Worm (Caenorhabditis elegans): ENCODE results near the gene H17B01.2.

H17B01.2 gene

DNA sequence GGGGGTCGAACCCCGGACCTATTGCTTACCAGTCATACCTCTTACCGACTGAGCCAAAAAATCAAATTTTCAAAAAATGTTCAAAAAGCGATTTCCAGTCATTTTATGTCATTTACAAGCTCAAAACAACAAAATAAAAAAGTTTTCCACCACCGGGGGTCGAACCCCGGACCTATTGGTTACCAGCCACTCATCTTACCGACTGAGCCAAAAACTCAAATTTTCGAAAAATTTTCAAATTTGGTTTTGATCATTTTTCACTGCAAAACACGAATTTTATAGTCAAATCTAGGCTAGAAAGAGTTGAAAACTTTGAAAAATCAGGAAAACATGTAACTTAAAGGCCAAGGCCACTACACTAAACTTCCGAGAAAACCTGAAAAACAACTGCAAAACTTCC lies 5.7 kb downstream of the H17B01.2 start:
- TF ChIP-seq ama-1 (optimal IDR thresholded peaks at IDR 0.05) (no peak), flt-1 (GFP tag; IDR thresholded peaks at IDR 0.05) (no peak), F13C5.2 (tag; optimal IDR thresholded peaks at IDR 0.05) (no peak), tra-4 (tag; optimal IDR thresholded peaks at IDR 0.05) (no peak), scrt-1 (GFP tag; IDR thresholded peaks at IDR 0.05) (no peak), hmbx-1 (tag; optimal IDR thresholded peaks at IDR 0.05) (no peak), hmg-4 (GFP tag; optimal IDR thresholded peaks at IDR 0.05) (no peak), ceh-36 (tag; optimal IDR thresholded peaks at IDR 0.05) (no peak), B0310.2 (tag; optimal IDR thresholded peaks at IDR 0.05) (no peak), ets-7 (tag; optimal IDR thresholded peaks at IDR 0.05) (no peak), aly-1 (tag; optimal IDR thresholded peaks at IDR 0.05) (no peak), tbx-11 (GFP tag; IDR thresholded peaks at IDR 0.05) (no peak), tbx-37 (GFP tag; conservative IDR thresholded peaks at IDR 0.05) (no peak), ceh-13 (GFP tag; optimal IDR thresholded peaks at IDR 0.05) (no peak), sea-1 (GFP tag; conservative IDR thresholded peaks at IDR 0.05) (no peak), hnd-1 (tag; optimal IDR thresholded peaks at IDR 0.05) (no peak), pes-1 (GFP tag; IDR thresholded peaks at IDR 0.05) (no peak)

DNA sequence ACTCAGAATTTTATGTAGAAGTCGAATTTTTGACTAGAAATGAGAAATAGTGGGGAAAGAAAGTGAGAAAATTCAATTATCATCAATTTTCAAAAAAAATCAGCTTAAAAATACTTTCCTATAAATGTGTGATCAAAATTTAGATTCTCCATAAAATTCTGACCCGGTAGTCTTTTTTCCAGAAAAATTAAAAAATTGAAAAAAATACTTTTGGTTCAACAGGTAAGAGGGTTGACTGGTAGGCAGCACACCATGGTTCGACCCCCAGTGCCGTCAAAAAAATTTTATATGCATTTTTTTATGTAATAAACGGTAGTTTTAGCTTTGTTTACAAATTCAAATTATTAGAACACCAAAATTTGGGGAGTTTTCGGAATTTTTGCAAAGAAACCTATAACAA lies 6.9 kb downstream of the H17B01.2 start:
- TF ChIP-seq sea-1 (GFP tag; conservative IDR thresholded peaks at IDR 0.05) = no peak

DNA sequence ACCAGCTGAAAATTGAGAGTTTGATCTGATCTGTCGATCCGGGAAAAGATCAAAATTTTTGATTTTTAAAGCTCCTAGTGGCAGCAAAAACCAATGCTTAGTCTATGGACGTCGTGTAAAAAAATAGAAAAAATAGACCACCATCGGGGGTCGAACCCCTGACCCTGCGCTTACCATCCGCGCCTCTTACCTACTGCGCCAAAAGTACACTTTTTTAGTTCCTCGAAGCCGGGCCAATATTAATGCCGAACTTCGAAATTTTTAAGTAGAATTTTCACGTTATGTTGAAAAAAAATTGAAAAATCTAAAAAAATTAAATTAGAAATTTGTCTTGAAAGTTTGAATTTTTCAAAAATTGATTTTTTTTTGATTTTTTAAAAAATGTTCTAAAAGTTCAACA lies 7.6 kb downstream of the H17B01.2 start:
- TF ChIP-seq B0310.2 (tag; optimal IDR thresholded peaks at IDR 0.05) (no peak), hmg-4 (GFP tag; optimal IDR thresholded peaks at IDR 0.05) (no peak), aly-1 (tag; optimal IDR thresholded peaks at IDR 0.05) (no peak), scrt-1 (GFP tag; IDR thresholded peaks at IDR 0.05) (no peak), tbx-37 (GFP tag; conservative IDR thresholded peaks at IDR 0.05) (no peak), hmbx-1 (tag; optimal IDR thresholded peaks at IDR 0.05) (no peak), F13C5.2 (tag; optimal IDR thresholded peaks at IDR 0.05) (no peak), pes-1 (GFP tag; IDR thresholded peaks at IDR 0.05) (no peak), flt-1 (GFP tag; IDR thresholded peaks at IDR 0.05) (no peak), tra-4 (tag; optimal IDR thresholded peaks at IDR 0.05) (no peak), hnd-1 (tag; optimal IDR thresholded peaks at IDR 0.05) (no peak), sea-1 (GFP tag; conservative IDR thresholded peaks at IDR 0.05) (no peak), ets-7 (tag; optimal IDR thresholded peaks at IDR 0.05) (no peak), ceh-13 (GFP tag; optimal IDR thresholded peaks at IDR 0.05) (no peak), ceh-36 (tag; optimal IDR thresholded peaks at IDR 0.05) (no peak), ama-1 (optimal IDR thresholded peaks at IDR 0.05) (no peak), tbx-11 (GFP tag; IDR thresholded peaks at IDR 0.05) (no peak)

DNA sequence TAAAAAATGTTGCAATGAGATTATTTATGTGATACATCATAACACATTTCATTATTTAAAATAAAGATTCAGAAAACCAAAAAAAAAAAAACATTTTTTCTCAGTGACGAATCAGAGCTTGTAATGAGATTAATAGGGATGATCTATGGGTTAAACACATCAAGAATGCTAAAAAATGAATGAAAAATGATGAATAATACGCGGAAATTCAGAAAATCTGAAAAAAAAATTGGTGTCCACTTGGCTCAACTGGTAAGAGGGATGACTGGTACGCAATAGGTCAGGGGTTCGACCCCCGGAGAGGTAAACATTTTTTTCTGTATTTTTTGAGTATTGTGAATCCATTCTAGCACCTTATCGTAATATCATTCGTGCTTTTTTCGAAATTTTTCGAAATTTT lies 8.2 kb downstream of the H17B01.2 start:
- TF ChIP-seq ceh-36 (tag; optimal IDR thresholded peaks at IDR 0.05) (no peak), sea-1 (GFP tag; conservative IDR thresholded peaks at IDR 0.05) (no peak), ceh-13 (GFP tag; optimal IDR thresholded peaks at IDR 0.05) (no peak), F13C5.2 (tag; optimal IDR thresholded peaks at IDR 0.05) (no peak), scrt-1 (GFP tag; IDR thresholded peaks at IDR 0.05) (no peak), hnd-1 (tag; optimal IDR thresholded peaks at IDR 0.05) (no peak)

DNA sequence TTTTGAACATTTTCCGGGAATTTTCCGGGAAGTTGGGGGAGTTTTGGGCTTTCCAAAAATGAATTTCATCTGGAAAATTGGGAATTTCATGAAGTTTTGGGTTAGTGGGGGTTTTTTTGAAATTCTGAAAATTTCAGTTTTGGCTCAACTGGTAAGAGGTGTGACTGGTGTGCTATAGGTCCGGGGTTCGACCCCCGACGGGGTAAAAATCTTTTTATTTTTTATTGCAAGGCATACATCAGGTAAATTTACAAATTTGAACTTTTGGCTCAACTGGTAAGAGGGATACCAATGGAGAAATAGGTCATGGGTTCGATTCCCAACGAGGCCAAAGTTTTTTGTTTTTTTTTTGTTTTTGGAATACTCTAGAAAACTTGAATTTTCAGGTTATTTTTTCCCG lies 11.3 kb downstream of the H17B01.2 start:
- no peak for TF ChIP-seq ets-7 (tag; optimal IDR thresholded peaks at IDR 0.05)
- no peak for TF ChIP-seq tbx-37 (GFP tag; conservative IDR thresholded peaks at IDR 0.05)
- no peak for TF ChIP-seq F13C5.2 (tag; optimal IDR thresholded peaks at IDR 0.05)
- TF ChIP-seq hnd-1 (tag; optimal IDR thresholded peaks at IDR 0.05) = no peak
- TF ChIP-seq ceh-13 (GFP tag; optimal IDR thresholded peaks at IDR 0.05) = no peak
- no peak for TF ChIP-seq pes-1 (GFP tag; IDR thresholded peaks at IDR 0.05)
- TF ChIP-seq tra-4 (tag; optimal IDR thresholded peaks at IDR 0.05) = no peak

- TF ChIP-seq ets-7 (tag; optimal IDR thresholded peaks at IDR 0.05) (no peak), aly-1 (tag; optimal IDR thresholded peaks at IDR 0.05) (no peak), tbx-11 (GFP tag; IDR thresholded peaks at IDR 0.05) (no peak), tbx-37 (GFP tag; conservative IDR thresholded peaks at IDR 0.05) (no peak), tra-4 (tag; optimal IDR thresholded peaks at IDR 0.05) (no peak)
Observed at ce11 chrII:1482419-1482818, 12.1 kb downstream of the H17B01.2 start.

DNA sequence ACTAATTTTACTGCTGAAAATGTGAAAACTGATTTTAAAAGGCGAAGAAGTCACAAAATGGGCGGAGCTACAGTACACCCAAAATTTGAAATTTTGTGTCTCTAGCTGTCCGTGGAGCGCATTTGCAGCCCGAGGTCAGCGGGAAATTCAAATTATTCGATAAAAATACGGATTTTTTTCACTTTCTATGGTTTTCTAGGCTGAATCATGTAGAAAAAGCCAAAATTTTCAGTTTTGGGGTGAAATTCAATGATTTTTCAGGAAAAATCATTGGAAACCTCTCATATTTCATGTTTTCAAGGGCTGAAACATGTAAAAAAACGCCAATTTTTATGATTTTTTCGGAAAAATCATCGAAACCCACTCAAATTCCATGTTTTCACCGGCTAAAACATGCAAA lies 20.4 kb downstream of the H17B01.2 start:
- TF ChIP-seq hmg-4 (GFP tag; optimal IDR thresholded peaks at IDR 0.05) (no peak), aly-1 (tag; optimal IDR thresholded peaks at IDR 0.05) (no peak), B0310.2 (tag; optimal IDR thresholded peaks at IDR 0.05) (no peak), sea-1 (GFP tag; conservative IDR thresholded peaks at IDR 0.05) (no peak), flt-1 (GFP tag; IDR thresholded peaks at IDR 0.05) (no peak), hnd-1 (tag; optimal IDR thresholded peaks at IDR 0.05) (no peak), ceh-36 (tag; optimal IDR thresholded peaks at IDR 0.05) (no peak), ceh-13 (GFP tag; optimal IDR thresholded peaks at IDR 0.05) (no peak), ama-1 (optimal IDR thresholded peaks at IDR 0.05) (no peak), hmbx-1 (tag; optimal IDR thresholded peaks at IDR 0.05) (no peak), pes-1 (GFP tag; IDR thresholded peaks at IDR 0.05) (no peak), F13C5.2 (tag; optimal IDR thresholded peaks at IDR 0.05) (no peak), scrt-1 (GFP tag; IDR thresholded peaks at IDR 0.05) (no peak), tbx-11 (GFP tag; IDR thresholded peaks at IDR 0.05) (no peak)

ce11 chrII:1500286-1500840 lies 30.0 kb downstream of the H17B01.2 start, which contains the start of gene emc-1:
Gene emc-1, minus strand, starts transcription at chrII:1500330.
- TF ChIP-seq flt-1 (GFP tag; IDR thresholded peaks at IDR 0.05) = no peak
- no peak for TF ChIP-seq ceh-13 (GFP tag; optimal IDR thresholded peaks at IDR 0.05)
- no peak for TF ChIP-seq ceh-36 (tag; optimal IDR thresholded peaks at IDR 0.05)
- no peak for TF ChIP-seq hmg-4 (GFP tag; optimal IDR thresholded peaks at IDR 0.05)
- TF ChIP-seq hnd-1 (tag; optimal IDR thresholded peaks at IDR 0.05) = no peak
- TF ChIP-seq ama-1 (optimal IDR thresholded peaks at IDR 0.05) = no peak
- TF ChIP-seq pes-1 (GFP tag; IDR thresholded peaks at IDR 0.05) = no peak
- TF ChIP-seq aly-1 (tag; optimal IDR thresholded peaks at IDR 0.05) = no peak
- TF ChIP-seq B0310.2 (tag; optimal IDR thresholded peaks at IDR 0.05) = no peak
- no peak for TF ChIP-seq tbx-11 (GFP tag; IDR thresholded peaks at IDR 0.05)
- no peak for TF ChIP-seq tbx-37 (GFP tag; conservative IDR thresholded peaks at IDR 0.05)
- no peak for TF ChIP-seq F13C5.2 (tag; optimal IDR thresholded peaks at IDR 0.05)
- TF ChIP-seq sea-1 (GFP tag; conservative IDR thresholded peaks at IDR 0.05) = no peak
- TF ChIP-seq tra-4 (tag; optimal IDR thresholded peaks at IDR 0.05) = no peak
- TF ChIP-seq scrt-1 (GFP tag; IDR thresholded peaks at IDR 0.05) = no peak
- no peak for TF ChIP-seq ets-7 (tag; optimal IDR thresholded peaks at IDR 0.05)
